Worm (Caenorhabditis elegans) whole organism, L4/young adult: ENCODE data around the gene str-90.

Experiments used
- W03F9.2 ChIP-seq: fragments of 150-350 bp; optimal IDR thresholded peaks from 2 replicates; lab custom pipeline; 2014; ENCODE audit warnings: missing biosample characterization, missing genetic modification characterization
- him-1 ChIP-seq: sonication (generic microtip); optimal IDR thresholded peaks from 2 replicates; lab custom pipeline; 2016; ENCODE audit warnings: missing genotype, missing genetic modification reagents, missing genetic modification characterization, missing compliant biosample characterization

ce11 chrV:8145329-8145728 is 42.3 kb downstream of the str-90 start, which contains the start of gene D1014.13:
- TF ChIP-seq W03F9.2 (tag; lab: Kevin White, UChicago) (no peak), him-1 (no peak)
